Worm (Caenorhabditis elegans): ENCODE results near the gene sel-2.
A peak's percentile ranks its signal among the peaks of the same experiment; 100 is the strongest.

Gene sel-2

ce11 chrIII:4649363-4649768 lies 37.2 kb upstream of the sel-2 start (continued):
- TF ChIP-seq dpl-1 (GFP tag; optimal IDR thresholded peaks at IDR 0.05) (peak; percentile 80), T26A8.4 (GFP tag; IDR thresholded peaks at IDR 0.05) (peak; percentile 83), unc-130 (GFP tag; optimal IDR thresholded peaks at IDR 0.05) (no peak), nhr-6 (tag; optimal IDR thresholded peaks at IDR 0.05) (peak; percentile 93), saeg-2 (GFP tag; IDR thresholded peaks at IDR 0.05) (peak; percentile 81), dmd-6 (GFP tag; IDR thresholded peaks at IDR 0.05) (peak; percentile 99), gei-8 (GFP tag; optimal IDR thresholded peaks at IDR 0.05) (peak; percentile 82), dmd-8 (GFP tag; IDR thresholded peaks at IDR 0.05) (no peak), nhr-25 (tag; optimal IDR thresholded peaks at IDR 0.05; ENCODE audit: borderline replicate concordance, insufficient read depth) (peak; percentile 77), nhr-76 (tag; optimal IDR thresholded peaks at IDR 0.05) (peak; percentile 53), hif-1 (tag; optimal IDR thresholded peaks at IDR 0.05) (peak; percentile 81 to 98), lin-29 (GFP tag; IDR thresholded peaks at IDR 0.05) (peak; percentile 73; the same call in 1 of the 2 replicates), lin-38 (GFP tag; IDR thresholded peaks at IDR 0.05) (peak; percentile 90), nhr-111 (GFP tag; optimal IDR thresholded peaks at IDR 0.05) (no peak), zfp-3 (GFP tag; conservative IDR thresholded peaks at IDR 0.05) (0 out of 2 replicates have a peak, but pooled peaks have one; percentile 39), Y105C5A.15 (GFP tag; IDR thresholded peaks at IDR 0.05) (peak; percentile 76; the same call in 1 of the 2 replicates), mxl-2 (GFP tag; conservative IDR thresholded peaks at IDR 0.05) (peak; percentile 76), nhr-77 (tag; optimal IDR thresholded peaks at IDR 0.05) (peak; percentile 97), ZK337.2 (GFP tag; IDR thresholded peaks at IDR 0.05) (0 out of 2 replicates have a peak, but pooled peaks have one; percentile 25), nhr-28 (tag; optimal IDR thresholded peaks at IDR 0.05) (peak; percentile 97), arid-1 (GFP tag; conservative IDR thresholded peaks at IDR 0.05) (peak; percentile 15; the same call in 1 of the 2 replicates), lim-7 (GFP tag; IDR thresholded peaks at IDR 0.05) (no peak), sdz-12 (GFP tag; optimal IDR thresholded peaks at IDR 0.05) (no peak), duxl-1 (tag; optimal IDR thresholded peaks at IDR 0.05; ENCODE audit: poor library complexity) (peak; percentile 50), F26F4.8 (GFP tag; conservative IDR thresholded peaks at IDR 0.05) (no peak), ztf-7 (tag; optimal IDR thresholded peaks at IDR 0.05) (peak; percentile 34), zip-2 (tag; optimal IDR thresholded peaks at IDR 0.05) (peak; percentile 44), fkh-10 (GFP tag; optimal IDR thresholded peaks at IDR 0.05) (peak; percentile 57), daf-12 (tag; optimal IDR thresholded peaks at IDR 0.05) (no peak), php-3 (GFP tag; IDR thresholded peaks at IDR 0.05) (peak; percentile 61; the same call in 1 of the 2 replicates), dmd-9 (GFP tag; IDR thresholded peaks at IDR 0.05) (peak; percentile 47; the same call in 1 of the 2 replicates), attf-4 (tag; optimal IDR thresholded peaks at IDR 0.05) (no peak), daf-8 (GFP tag; IDR thresholded peaks at IDR 0.05) (no peak), ceh-32 (tag; optimal IDR thresholded peaks at IDR 0.05; ENCODE audit: poor library complexity) (no peak), spr-3 (GFP tag; optimal IDR thresholded peaks at IDR 0.05) (no peak), lin-1 (GFP tag; IDR thresholded peaks at IDR 0.05) (peak; percentile 88), unc-62 (GFP tag; optimal IDR thresholded peaks at IDR 0.05 in 1 of 2) (peak in 1 of 2 experiments; percentile 99), unc-62 (tag; optimal IDR thresholded peaks at IDR 0.05) (no peak), dve-1 (tag; optimal IDR thresholded peaks at IDR 0.05; ENCODE audit: insufficient read depth) (peak; percentile 96), cey-2 (tag; optimal IDR thresholded peaks at IDR 0.05; ENCODE audit: borderline replicate concordance, insufficient read depth) (peak; percentile 16), Y75B8A.6 (GFP tag; IDR thresholded peaks at IDR 0.05) (no peak), tra-1 (GFP tag; IDR thresholded peaks at IDR 0.05) (peak; percentile 90), jun-1 (tag; optimal IDR thresholded peaks at IDR 0.05) (peak; percentile 72), F37D6.2 (tag; optimal IDR thresholded peaks at IDR 0.05) (peak; percentile 77), rbr-2 (tag; optimal IDR thresholded peaks at IDR 0.05) (peak; percentile 94), ztf-11 (tag; optimal IDR thresholded peaks at IDR 0.05) (no peak), hlh-11 (tag; optimal IDR thresholded peaks at IDR 0.05) (peak; percentile 100), mdt-29 (GFP tag; IDR thresholded peaks at IDR 0.05) (peak; percentile 82), lsy-2 (tag; optimal IDR thresholded peaks at IDR 0.05) (peak; percentile 84 to 89), hmg-1.1 (GFP tag; IDR thresholded peaks at IDR 0.05) (peak; percentile 86)
